Fruit fly (Drosophila melanogaster) ovary, adult (tissue): Measurements from ENCODE around the gene Spp.

Source experiments
- CG17801 ChIP-seq: fragments of 200-800 bp; optimal IDR thresholded peaks from 2 replicates; lab custom pipeline; 2019; ENCODE audit warnings: missing biosample characterization, mild to moderate bottlenecking, missing genetic modification characterization, moderate library complexity; ENCODE audit not compliant: partially characterized antibody

The Spp gene

DNA sequence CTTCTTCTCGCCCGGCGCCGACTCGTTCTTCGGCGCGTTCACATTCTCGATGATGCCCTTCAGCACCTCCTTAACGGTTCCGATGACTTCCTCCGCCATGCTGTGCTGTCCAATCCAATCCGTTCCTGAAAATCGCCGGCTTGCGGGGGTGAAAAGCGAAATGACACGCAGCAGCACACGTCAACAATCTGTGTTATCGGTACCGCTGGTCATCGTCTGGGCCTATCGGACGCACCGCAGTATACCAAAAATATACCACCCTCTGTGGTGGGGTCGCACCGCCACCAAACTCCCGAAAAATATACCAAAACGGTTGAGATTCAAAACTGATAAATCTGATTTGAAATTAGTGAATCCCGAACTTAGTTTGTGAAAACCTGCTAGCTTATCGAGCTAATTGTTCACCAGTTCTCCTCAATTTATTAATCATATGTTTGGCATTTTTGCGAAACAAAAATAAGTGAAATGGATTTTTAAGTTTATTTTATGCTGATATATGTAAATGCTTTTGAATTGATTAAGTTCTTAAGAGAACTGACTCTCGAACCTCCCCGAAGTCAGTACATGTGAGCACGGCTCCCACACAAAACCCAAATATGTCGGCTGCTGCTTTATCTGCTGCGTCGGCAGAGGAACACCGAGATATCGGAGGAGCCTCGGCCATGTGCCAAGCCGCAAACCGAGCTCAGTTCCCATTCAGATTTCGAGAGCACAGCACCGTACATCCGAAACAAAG is at the start of gene Spp, which contains the start of gene nAChRbeta3:
Spp (minus strand) TSS at position 210 of the 736 bp plus-strand sequence.
nAChRbeta3 (plus strand) TSS at position 686 of the 736 bp plus-strand sequence.
- no peak for TF ChIP-seq CG17801 (GFP tag; lab: Kevin White, UChicago)

DNA sequence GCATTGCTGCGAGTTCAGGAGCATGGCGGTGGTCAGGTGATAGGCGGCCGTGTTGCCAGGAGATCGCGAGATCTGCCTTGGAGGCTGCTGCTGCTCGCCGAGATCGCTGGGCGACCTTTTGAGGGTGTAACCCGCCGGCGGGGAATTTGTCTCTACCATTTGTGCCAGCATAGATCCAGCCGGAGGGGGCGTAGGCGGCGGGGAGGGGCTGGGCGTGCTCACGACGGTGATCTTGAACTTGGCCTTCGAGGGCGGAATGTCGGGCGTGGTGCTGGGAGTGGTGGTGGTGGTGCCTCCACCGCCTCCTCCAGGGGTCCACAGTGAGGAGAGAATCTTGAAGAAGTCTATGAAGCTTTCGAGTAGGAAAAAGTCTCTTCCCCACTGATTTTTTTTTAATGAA is 49.6 kb upstream of the Spp start:
- TF ChIP-seq CG17801 (GFP tag; lab: Kevin White, UChicago): no peak

DNA sequence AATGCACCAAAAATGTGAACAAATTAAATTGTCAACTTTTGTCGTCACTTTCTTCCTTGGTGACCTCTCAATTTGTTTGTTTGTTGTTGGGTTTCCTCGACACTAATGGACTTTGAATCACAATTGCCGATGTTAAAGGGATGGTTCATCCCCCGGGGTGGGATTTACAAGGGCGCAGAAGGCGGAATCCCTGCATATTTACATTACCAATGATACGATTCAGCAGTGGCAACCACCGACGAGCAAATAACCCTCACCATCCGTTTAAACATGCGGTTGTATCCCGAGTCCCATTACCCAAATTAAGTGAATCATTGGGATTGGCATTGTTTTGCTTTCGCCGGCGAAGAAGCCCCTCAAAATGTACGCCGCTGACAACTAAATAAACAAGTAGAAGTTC is 47.1 kb upstream of the Spp start:
- TF ChIP-seq CG17801 (GFP tag; lab: Kevin White, UChicago): no peak

DNA sequence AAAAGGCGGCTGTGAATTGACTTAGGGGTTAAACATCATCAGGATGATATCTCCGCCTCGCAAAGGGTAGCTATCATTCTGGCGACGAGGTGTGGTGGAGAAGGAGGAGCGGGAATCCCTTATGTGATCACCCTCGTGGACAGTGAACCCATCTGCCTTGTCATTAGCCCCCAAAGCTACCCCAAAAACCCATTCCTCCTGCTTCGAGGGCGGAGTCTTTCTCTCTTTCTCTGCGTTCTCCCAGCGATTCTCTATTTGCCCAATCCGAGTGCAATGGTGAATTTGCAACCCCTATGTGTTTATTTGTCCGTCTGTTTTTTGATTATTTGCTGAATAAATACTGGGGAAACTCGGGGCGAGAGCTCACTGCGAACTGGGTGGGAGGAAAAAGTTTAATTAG is 40.8 kb upstream of the Spp start:
- TF ChIP-seq CG17801 (GFP tag; lab: Kevin White, UChicago): no peak

DNA sequence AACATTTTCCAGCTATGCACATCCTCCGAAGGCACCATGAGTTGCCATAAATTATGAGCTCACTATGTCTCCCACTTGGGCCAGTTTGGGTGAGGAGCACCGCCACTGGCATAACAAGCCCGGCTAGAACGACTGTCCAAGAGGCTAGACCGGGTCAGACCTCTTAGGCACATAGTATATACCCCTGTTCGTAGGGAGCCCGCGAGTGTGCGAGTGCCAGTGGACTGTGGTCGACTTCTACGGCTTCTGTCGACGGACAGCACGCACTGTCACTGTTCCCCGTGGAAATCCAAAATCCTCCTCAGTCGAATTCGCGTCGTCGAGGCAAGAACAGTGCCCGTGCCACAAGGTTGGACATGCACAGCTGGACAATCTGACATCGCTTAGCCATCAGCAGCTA is 32.7 kb upstream of the Spp start, which contains the start of gene Pph13:
Pph13 (plus strand) TSS at position 301 of the 400 bp plus-strand sequence.
- TF ChIP-seq CG17801 (GFP tag; lab: Kevin White, UChicago): no peak

DNA sequence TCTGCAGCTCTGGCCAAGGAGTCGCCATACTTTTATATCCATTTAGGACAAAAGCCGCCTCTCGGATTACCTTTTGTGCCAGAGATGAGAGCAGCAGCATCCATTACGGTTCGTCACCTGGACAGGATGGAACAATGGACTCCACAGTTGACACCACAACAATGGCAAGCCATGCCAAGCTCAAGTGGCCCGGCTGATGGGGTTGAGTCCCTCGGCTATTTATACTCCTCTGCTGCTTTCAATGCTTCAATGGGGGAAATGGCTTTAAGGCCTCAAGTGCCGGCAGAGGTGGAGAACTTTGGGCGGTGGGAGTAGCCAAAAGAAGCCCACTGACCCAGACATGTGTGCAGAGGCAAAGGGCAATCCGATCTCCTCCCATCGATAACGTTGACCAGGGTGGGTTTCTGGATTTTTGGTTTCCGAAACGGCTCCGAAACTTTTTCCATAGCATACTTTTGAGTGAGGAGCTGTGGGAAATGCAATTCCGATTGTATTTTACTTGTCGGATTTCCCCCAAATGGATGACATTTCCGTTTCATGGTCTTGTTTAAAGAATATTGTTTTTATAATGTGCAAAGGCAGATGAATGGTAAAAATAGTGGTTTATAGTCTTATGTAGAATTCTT is 32.2 kb upstream of the Spp start, which contains the start of gene Ptth:
Ptth (minus strand) TSS at position 338 of the 626 bp plus-strand sequence.
- no peak for TF ChIP-seq CG17801 (GFP tag; lab: Kevin White, UChicago)

DNA sequence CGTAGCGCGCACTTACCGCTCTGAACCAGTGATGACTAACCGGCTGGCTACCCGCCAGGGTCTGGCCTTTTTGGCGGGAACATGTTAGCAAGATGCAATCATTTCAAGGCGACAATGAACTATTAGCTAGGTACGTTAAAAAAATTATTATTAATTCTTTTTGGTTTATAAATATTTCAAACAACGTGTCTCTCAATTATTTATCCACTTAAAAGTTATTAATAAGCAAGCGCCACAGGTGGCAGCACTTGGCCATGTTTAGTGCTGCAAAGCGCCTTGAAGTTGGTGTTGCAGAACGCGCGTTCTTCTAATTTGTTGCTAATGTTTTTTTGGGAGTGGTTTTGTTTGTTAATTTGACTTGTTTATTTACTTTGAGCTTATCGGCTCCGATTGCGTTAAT is 29.8 kb upstream of the Spp start, which contains the start of the genes Ipk2 and cold:
Ipk2 (minus strand) TSS at position 39 of the 400 bp plus-strand sequence.
cold (plus strand) TSS at position 66 of the 400 bp plus-strand sequence.
- TF ChIP-seq CG17801 (GFP tag; lab: Kevin White, UChicago): peak; percentile 81

DNA sequence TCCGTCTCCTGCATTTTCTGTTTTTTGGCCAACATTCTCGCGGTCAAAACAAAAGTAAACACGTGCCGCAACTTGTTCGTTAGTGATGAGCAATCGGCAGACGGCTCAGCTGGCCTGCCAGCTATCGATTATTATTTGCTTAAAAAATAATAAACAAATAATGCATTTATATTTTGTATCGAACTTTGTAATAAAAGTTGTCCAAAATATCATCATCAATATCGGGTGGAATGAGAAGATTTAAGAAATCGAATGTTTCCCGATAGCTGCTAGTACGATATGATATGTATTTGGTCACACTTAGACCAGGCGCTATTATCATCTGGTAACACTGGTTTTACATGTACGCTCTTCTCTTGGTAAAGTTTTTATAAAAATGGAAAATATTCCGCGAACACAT is 23.6 kb upstream of the Spp start, which contains the start of the genes Nle and Sf3b1:
Nle (minus strand) TSS at position 92 of the 400 bp plus-strand sequence.
Sf3b1 (plus strand) TSS at position 311 of the 400 bp plus-strand sequence.
- TF ChIP-seq CG17801 (GFP tag; lab: Kevin White, UChicago): peak; percentile 28

DNA sequence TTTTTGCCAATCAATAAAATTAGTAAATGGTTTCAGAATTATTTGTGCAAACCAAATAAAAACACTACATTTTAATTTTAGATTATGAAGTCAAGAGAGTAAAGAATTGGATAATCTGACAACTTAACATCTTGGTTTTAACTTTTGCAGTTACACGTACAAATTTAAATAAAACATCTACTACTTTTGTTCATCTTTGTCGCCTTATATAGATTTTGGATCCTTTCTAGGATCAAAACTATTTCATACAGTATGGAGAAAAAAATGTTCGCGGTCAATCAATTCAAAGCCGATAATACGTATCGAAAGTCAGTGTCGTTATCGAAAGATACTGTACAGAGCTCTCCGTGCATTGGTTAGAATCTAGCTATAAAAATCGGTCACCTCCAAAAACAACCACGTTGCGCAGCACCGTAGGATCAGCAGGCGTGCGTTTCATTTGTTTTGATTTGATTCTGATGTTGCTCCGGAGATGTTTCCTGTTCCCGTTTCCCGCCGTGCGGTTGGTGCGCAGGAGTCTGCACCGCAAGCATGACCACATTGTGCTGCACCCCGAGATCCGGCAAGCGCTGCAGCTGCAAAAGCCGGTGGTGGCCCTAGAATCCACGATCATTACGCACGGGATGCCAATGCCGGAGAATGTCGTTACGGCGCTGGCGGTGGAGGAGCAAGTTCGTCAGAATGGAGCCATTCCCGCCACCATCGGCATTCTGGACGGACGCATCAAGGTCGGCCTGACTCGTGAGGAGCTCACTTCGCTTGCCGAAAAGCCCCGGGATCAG is 19.5 kb upstream of the Spp start, which contains the start of the genes uncNacbeta and CG2794:
uncNacbeta (minus strand) TSS at position 51 of the 782 bp plus-strand sequence.
CG2794 (plus strand) TSS at position 395 of the 782 bp plus-strand sequence.
- no peak for TF ChIP-seq CG17801 (GFP tag; lab: Kevin White, UChicago)

DNA sequence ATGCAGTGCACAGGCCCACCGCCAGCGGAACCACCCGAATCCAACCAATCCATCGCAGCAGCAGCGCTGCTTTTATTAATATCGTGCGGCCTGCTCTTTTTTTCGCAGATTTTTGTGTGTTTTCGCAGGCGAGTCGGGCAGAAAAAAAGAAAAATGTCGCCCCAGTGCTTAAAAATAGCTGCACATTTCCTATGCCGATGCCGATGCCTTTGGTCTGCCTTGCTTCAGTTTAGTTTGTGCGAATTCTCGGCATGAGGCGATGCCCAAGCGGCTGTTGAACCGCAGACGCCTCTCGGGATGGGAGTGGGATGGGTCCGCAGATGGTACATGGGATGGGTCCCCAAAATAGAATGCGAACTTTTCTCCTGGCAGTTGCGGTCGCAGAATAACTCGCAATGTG is 18.9 kb upstream of the Spp start:
- no peak for TF ChIP-seq CG17801 (GFP tag; lab: Kevin White, UChicago)

DNA sequence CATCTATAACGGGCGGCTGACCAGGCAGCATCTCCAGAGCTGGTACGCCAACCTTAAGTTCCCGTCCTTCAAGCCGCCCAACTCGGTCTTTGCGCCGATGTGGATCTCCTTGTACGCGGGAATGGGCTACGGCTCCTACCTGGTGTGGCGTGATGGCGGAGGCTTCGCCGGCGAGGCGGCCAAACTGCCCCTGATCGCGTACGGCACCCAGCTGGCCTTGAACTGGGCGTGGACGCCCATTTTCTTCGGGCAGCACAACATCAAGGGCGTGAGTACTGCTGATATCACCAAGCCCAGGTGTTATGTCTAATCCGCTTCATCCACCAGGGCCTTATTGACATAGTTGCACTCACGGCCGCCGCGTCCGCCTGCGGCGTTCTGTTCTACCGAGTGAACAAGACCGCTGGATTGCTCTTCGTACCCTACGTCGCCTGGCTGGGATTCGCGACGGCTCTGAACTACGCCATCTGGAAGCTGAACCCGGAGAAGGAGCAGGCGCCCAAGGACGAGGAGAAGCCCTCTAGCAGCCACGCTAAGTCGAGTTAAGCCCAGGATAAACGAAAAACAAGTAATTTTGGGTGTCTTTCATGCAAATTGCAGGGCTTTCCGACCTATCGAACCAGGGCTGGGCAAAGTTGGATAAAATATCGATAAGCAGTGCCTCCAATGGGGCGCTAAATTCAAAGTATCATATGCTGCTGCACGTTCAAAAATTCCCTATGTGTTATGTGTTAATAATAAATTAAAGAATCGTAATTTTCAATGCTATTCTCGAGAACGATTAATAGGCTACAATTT is 15.5 kb upstream of the Spp start, which contains the start of gene rempA:
rempA (minus strand) TSS at position 541 of the 798 bp plus-strand sequence.
- TF ChIP-seq CG17801 (GFP tag; lab: Kevin White, UChicago): no peak

DNA sequence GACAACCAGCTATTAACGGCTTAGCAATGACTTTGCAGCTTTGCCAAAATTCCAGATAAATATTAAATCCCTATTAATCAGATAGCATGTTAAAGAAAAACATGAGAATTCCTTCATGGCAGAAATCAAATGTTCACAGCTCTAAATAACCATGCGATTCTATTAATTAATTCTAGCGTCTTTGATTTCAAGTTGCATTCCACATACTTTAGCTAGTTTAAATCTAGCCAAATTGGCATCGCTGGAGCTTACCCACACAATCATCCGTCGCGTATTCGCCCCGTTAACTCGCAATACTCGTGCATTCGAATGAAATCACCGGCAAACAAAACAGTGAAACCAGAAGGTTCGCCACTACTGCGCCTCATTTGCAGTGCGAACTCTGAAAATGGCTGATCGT is 14.9 kb upstream of the Spp start, which contains the start of gene Tspo:
Tspo (plus strand) TSS at position 302 of the 400 bp plus-strand sequence.
- TF ChIP-seq CG17801 (GFP tag; lab: Kevin White, UChicago): no peak

DNA sequence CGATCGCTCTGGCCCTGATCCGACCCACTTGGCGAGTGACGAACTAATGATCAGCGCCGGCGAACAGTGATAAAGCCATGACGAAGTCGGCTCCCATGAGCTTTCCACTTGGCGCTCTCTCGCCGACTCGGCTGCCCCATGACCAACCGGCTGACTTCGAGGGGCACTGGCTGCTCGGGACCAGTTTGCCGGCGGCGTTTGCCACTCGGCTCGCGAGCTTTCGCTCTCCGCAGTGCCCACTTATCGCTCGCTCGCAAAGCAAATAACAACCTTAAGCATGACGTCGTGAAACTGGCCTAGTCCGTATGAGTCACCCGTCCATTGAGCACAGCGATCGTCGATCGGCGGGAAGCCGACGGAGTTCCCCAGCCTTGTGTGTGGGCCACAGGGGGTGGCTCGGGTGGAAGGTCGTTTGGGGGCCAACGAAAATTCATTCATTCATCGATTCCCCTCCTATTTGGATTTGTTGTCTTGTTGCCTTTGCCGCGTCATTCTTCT is 8.0 kb upstream of the Spp start, which contains the start of gene Ets21C:
Ets21C (minus strand) TSS at position 492 of the 498 bp plus-strand sequence.
- peak; percentile 30 for TF ChIP-seq CG17801 (GFP tag; lab: Kevin White, UChicago)
